Worm (Caenorhabditis elegans) whole organism, L2 larva: ENCODE data around the gene B0302.2.

Experiments
- F13H6.1 ChIP-seq: sonication (generic microtip); optimal IDR thresholded peaks from 2 replicates; lab custom pipeline; 2016; ENCODE audit warnings: missing genetic modification characterization, missing compliant biosample characterization
- Y55F3AM.14 ChIP-seq: fragments of 200-800 bp; sonication (Bioruptor generic); optimal IDR thresholded peaks from 2 replicates; lab custom pipeline; 2018; ENCODE audit warnings: mild to moderate bottlenecking, missing genetic modification characterization, missing compliant biosample characterization
- blmp-1 ChIP-seq: sonication (generic microtip); optimal IDR thresholded peaks from 2 replicates; lab custom pipeline; 2017; ENCODE audit warnings: missing genetic modification characterization, mild to moderate bottlenecking, missing compliant biosample characterization, antibody characterized with exemption, moderate library complexity; ENCODE audit not compliant: insufficient read depth
- fos-1 ChIP-seq: fragments of 150-350 bp; optimal IDR thresholded peaks from 2 replicates; lab custom pipeline; 2014; ENCODE audit warnings: missing biosample characterization, missing genetic modification characterization
- nhr-12 ChIP-seq: fragments of 150-350 bp; optimal IDR thresholded peaks from 2 replicates; lab custom pipeline; 2014; ENCODE audit warnings: missing biosample characterization, missing genetic modification characterization

ce11 chrX:17184363-17184762 is 6.0 kb downstream of the B0302.2 start:
- TF ChIP-seq blmp-1 (tag; lab: Kevin White, UChicago): peak; percentile 79
- TF ChIP-seq F13H6.1 (tag; lab: Kevin White, UChicago): peak; percentile 89
- peak; percentile 69 for TF ChIP-seq fos-1 (tag; lab: Kevin White, UChicago)
- TF ChIP-seq Y55F3AM.14 (GFP tag; lab: Kevin White, UChicago): no peak
- TF ChIP-seq nhr-12 (tag; lab: Kevin White, UChicago): no peak
